Worm (Caenorhabditis elegans) whole organism, L2 larva: ENCODE results near the gene atln-2.
"Not testable (repeated sequence)": the region's sequence is repeated elsewhere in the genome, so short reads cannot be mapped to it uniquely, and the experiment has no call there.

Experiments
- aly-2 ChIP-seq: fragments of 150-350 bp; optimal IDR thresholded peaks from 2 replicates; lab custom pipeline; 2014; ENCODE audit warnings: missing biosample characterization, missing genetic modification characterization
- blmp-1 ChIP-seq: sonication (generic microtip); optimal IDR thresholded peaks from 2 replicates; lab custom pipeline; 2017; ENCODE audit warnings: missing genetic modification characterization, mild to moderate bottlenecking, missing compliant biosample characterization, antibody characterized with exemption, moderate library complexity; ENCODE audit not compliant: insufficient read depth
- ceh-82 ChIP-seq: fragments of 150-350 bp; optimal IDR thresholded peaks from 2 replicates; lab custom pipeline; 2014; ENCODE audit warnings: missing biosample characterization, missing genetic modification characterization
- elt-3 ChIP-seq: sonication (generic microtip); optimal IDR thresholded peaks from 2 replicates; lab custom pipeline; 2017; ENCODE audit warnings: missing biosample characterization, missing genetic modification characterization
- lin-39 ChIP-seq: fragments of 150-350 bp; optimal IDR thresholded peaks from 2 replicates; lab custom pipeline; 2014; ENCODE audit warnings: missing biosample characterization, missing genetic modification reagents, missing genetic modification characterization
- nhr-10 ChIP-seq: sonication (generic microtip); optimal IDR thresholded peaks from 2 replicates; lab custom pipeline; 2017; ENCODE audit warnings: missing biosample characterization, missing genetic modification characterization
- nhr-11 ChIP-seq: fragments of 150-350 bp; optimal IDR thresholded peaks from 2 replicates; lab custom pipeline; 2014; ENCODE audit warnings: missing biosample characterization, missing genetic modification characterization
- nhr-12 ChIP-seq: fragments of 150-350 bp; optimal IDR thresholded peaks from 2 replicates; lab custom pipeline; 2014; ENCODE audit warnings: missing biosample characterization, missing genetic modification characterization
- unc-62 ChIP-seq: fragments of 150-350 bp; optimal IDR thresholded peaks from 2 replicates; lab custom pipeline; 2014; ENCODE audit warnings: missing biosample characterization, missing genetic modification reagents, missing genetic modification characterization

- TF ChIP-seq elt-3; nhr-12 (tag; lab: Kevin White, UChicago); nhr-10 (tag; lab: Kevin White, UChicago); blmp-1 (tag; lab: Kevin White, UChicago); ceh-82 (tag; lab: Kevin White, UChicago); lin-39 (tag; lab: Kevin White, UChicago); unc-62; nhr-11 (tag; lab: Kevin White, UChicago); aly-2: not testable (repeated sequence)
These were observed 25.1 kb downstream of the atln-2 start, which contains the start of gene Y41E3.6 for ce11 chrIV:15006494-15006893.
